Fruit fly (Drosophila melanogaster): ENCODE results near the gene CG43999.

DNA sequence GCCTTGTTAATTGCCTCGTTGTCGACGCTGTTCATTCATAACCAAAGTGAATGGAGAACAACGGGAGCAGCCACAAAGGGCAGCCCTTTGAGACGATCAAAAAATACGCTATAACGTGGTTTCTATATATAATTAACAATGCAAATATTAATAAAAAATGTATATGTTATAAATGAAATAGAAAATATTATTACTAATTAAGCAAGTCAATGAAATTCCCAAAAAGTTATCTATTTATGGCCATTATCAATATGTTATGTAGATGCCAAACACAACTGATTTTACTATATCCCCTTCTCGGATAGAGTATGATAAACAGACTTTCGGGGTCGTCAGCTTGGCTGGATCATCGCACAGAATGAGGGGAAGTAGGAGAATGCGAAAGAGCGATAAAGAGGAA, 40.6 kb upstream of the CG43999 start:
- no peak for TF ChIP-seq cyc (GFP tag; optimal IDR thresholded peaks at IDR 0.05)
- no peak for TF ChIP-seq Lpt (GFP tag; optimal IDR thresholded peaks at IDR 0.05)
- no peak for TF ChIP-seq Met (GFP tag; optimal IDR thresholded peaks at IDR 0.05)
- no peak for TF ChIP-seq CG3032 (tag; optimal IDR thresholded peaks at IDR 0.05)
- TF ChIP-seq lz (GFP tag; optimal IDR thresholded peaks at IDR 0.05) = no peak
- TF ChIP-seq CG34406 (GFP tag; optimal IDR thresholded peaks at IDR 0.05) = no peak
- no peak for TF ChIP-seq Sox15 (GFP tag; optimal IDR thresholded peaks at IDR 0.05)
- no peak for TF ChIP-seq pdm3 (GFP tag; optimal IDR thresholded peaks at IDR 0.05)
